Fruit fly (Drosophila melanogaster) whole organism, prepupa: ENCODE results near the gene Rab14.

Experiments used
- CG8632 ChIP-seq: fragments of 200-800 bp; sonication (Bioruptor generic); optimal IDR thresholded peaks from 3 replicates; lab custom pipeline; 2016; ENCODE audit warnings: missing biosample characterization, missing genetic modification characterization
- Ets96B ChIP-seq: fragments of 200-800 bp; optimal IDR thresholded peaks from 2 replicates; lab custom pipeline; 2019; ENCODE audit warnings: missing biosample characterization, mild to moderate bottlenecking, missing genetic modification characterization, moderate library complexity

DNA sequence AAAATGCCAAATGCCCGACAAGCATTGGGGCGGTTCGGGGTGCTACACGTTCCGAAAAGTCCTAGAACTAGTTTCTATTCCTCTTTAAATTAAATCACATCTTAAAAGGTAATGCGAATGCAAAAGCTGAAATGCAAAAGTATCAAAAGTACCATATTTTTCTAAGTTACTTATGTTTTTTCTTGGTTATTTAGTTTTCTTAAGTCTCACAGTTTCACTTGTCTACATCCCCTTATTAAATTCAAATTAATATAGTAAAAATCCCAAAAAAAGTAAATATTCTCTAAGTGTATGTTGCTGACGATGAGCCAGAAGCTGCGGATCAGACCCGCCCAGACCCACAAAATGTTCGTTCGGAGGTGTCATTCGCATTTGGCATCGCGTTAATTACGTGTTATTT, 45.7 kb downstream of the Rab14 start:
- TF ChIP-seq CG8632 (GFP tag; lab: Kevin White, UChicago) = peak; percentile 10
- peak; percentile 22 for TF ChIP-seq Ets96B
